Worm (Caenorhabditis elegans) whole organism, midembryonic: ENCODE results near the gene fbxa-135.

Experiments used
- T22C8.4 ChIP-seq: fragments of 200-800 bp; sonication (Bioruptor generic); IDR thresholded peaks from 2 replicates; pipeline ENCODE4 v1.3.6; 2022; ENCODE audit warnings: missing genetic modification characterization, missing compliant biosample characterization
- flt-1 ChIP-seq: fragments of 200-800 bp; sonication (Bioruptor generic); IDR thresholded peaks from 2 replicates; pipeline ENCODE4 v1.3.6; 2022; ENCODE audit warnings: missing genetic modification characterization, missing compliant biosample characterization
- klf-2 ChIP-seq: fragments of 200-800 bp; sonication (Bioruptor generic); conservative IDR thresholded peaks from 2 replicates; pipeline ENCODE4 v1.3.6; 2022; ENCODE audit warnings: missing genetic modification reagents, missing genetic modification characterization, missing compliant biosample characterization
- ztf-23 ChIP-seq: fragments of 200-800 bp; sonication (Bioruptor generic); IDR thresholded peaks from 2 replicates; pipeline ENCODE4 v1.3.6; 2022; ENCODE audit warnings: missing genetic modification reagents, missing genetic modification characterization, missing compliant biosample characterization

DNA sequence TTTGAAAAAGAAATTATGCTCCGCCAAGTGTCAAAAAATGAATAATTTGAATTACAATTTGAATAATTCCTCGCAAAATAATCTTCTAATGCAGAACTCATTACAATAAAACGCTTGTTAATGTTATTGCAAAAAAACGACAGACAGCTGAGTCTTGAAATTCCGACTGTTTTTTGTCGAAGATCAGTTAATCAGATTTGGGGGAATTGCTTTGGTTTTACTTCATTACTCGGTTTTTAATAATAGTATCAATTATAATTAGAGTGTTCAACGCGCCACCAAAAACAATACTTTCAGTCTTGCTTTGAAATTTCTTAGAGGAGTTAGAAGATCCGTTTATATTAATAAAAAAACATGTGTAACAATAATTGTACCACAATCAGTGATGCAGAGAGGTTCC lies 24.2 kb upstream of the fbxa-135 start, which contains the start of gene srh-122:
- TF ChIP-seq T22C8.4 (GFP tag; lab: Robert Waterston, UW) (no peak), klf-2 (GFP tag; lab: Robert Waterston, UW) (no peak), flt-1 (GFP tag; lab: Robert Waterston, UW) (no peak), ztf-23 (GFP tag; lab: Robert Waterston, UW) (no peak)
